Worm (Caenorhabditis elegans) whole organism, midembryonic: ENCODE measurements around the gene F21D12.2.

ENCODE experiments used
- T22C8.4 ChIP-seq: fragments of 200-800 bp; sonication (Bioruptor generic); IDR thresholded peaks from 2 replicates; pipeline ENCODE4 v1.3.6; 2022; ENCODE audit warnings: missing genetic modification characterization, missing compliant biosample characterization
- flt-1 ChIP-seq: fragments of 200-800 bp; sonication (Bioruptor generic); IDR thresholded peaks from 2 replicates; pipeline ENCODE4 v1.3.6; 2022; ENCODE audit warnings: missing genetic modification characterization, missing compliant biosample characterization
- med-1 ChIP-seq: sonication (generic microtip); optimal IDR thresholded peaks from 2 replicates; lab custom pipeline; 2017; ENCODE audit warnings: missing genetic modification characterization, mild to moderate bottlenecking, missing compliant biosample characterization, antibody characterized with exemption, missing genetic modification reagents; ENCODE audit not compliant: insufficient read depth
- ztf-23 ChIP-seq: fragments of 200-800 bp; sonication (Bioruptor generic); IDR thresholded peaks from 2 replicates; pipeline ENCODE4 v1.3.6; 2022; ENCODE audit warnings: missing genetic modification reagents, missing genetic modification characterization, missing compliant biosample characterization

DNA sequence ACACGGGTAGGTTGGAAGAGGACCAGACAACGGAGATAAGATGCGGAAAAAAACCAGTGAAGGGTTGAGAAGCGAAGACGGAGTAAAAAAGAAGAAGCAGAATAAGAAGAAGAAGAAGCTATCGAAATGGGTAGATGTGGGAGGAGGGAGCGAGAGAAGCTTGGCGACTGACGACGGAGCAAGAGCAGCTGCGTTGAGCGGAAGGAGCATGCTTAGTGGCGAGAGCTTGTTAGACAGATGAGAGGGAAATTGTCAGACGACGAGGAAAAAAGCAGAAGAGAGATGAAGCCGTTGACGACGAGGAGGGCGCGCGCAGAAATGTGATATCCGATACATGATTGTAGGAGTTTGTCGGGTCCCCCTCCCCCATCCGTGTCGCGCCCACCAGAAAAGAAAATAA is 9.4 kb downstream of the F21D12.2 start:
- TF ChIP-seq med-1 (GFP tag; lab: Kevin White, UChicago) (no peak), ztf-23 (GFP tag; lab: Robert Waterston, UW) (no peak), flt-1 (GFP tag; lab: Robert Waterston, UW) (no peak), T22C8.4 (no peak)
